Worm (Caenorhabditis elegans): ENCODE data around the gene grl-27.
"Not testable (repeated sequence)": the region's sequence is repeated elsewhere in the genome, so short reads cannot be mapped to it uniquely, and the experiment has no call there.

Gene grl-27

ce11 chrV:3600570-3600969 is 24.9 kb upstream of the grl-27 start, which contains the start of gene T22F3.7:
Gene T22F3.7, minus strand, starts transcription at chrV:3600670.
- no peak for TF ChIP-seq ceh-63 (GFP tag; optimal IDR thresholded peaks at IDR 0.05)
- TF ChIP-seq nhr-85 (tag) = no peak
- TF ChIP-seq ztf-4 (tag; optimal IDR thresholded peaks at IDR 0.05) = no peak
- TF ChIP-seq ceh-88 (GFP tag; IDR thresholded peaks at IDR 0.05) = no peak
- TF ChIP-seq ets-5 (GFP tag; IDR thresholded peaks at IDR 0.05) = no peak
- TF ChIP-seq pag-3 (tag; optimal IDR thresholded peaks at IDR 0.05; ENCODE audit: borderline replicate concordance, insufficient read depth) = no peak
- no peak for TF ChIP-seq pqm-1 (tag; optimal IDR thresholded peaks at IDR 0.05)
- TF ChIP-seq fkh-8 (tag; optimal IDR thresholded peaks at IDR 0.05) = no peak
- no peak for TF ChIP-seq unc-130 (tag; optimal IDR thresholded peaks at IDR 0.05)
- TF ChIP-seq isw-1 (GFP tag; IDR thresholded peaks at IDR 0.05) = no peak
- TF ChIP-seq mep-1 (tag; optimal IDR thresholded peaks at IDR 0.05) = no peak
- no peak for TF ChIP-seq ceh-82 (tag; optimal IDR thresholded peaks at IDR 0.05)
- TF ChIP-seq snpc-4 (tag; optimal IDR thresholded peaks at IDR 0.05) = no peak
- no peak for TF ChIP-seq grh-1 (GFP tag; IDR thresholded peaks at IDR 0.05)
- no peak for TF ChIP-seq aly-2 (tag; optimal IDR thresholded peaks at IDR 0.05)
- no peak for TF ChIP-seq unc-86 (tag; optimal IDR thresholded peaks at IDR 0.05)
- no peak for TF ChIP-seq skn-1 (tag; optimal IDR thresholded peaks at IDR 0.05)
- no peak for TF ChIP-seq mef-2 (tag; optimal IDR thresholded peaks at IDR 0.05)
- TF ChIP-seq xbp-1 (tag; optimal IDR thresholded peaks at IDR 0.05) = no peak
- no peak for TF ChIP-seq ama-1 (optimal IDR thresholded peaks at IDR 0.05)

- TF ChIP-seq nhr-28, egl-13, C16A3.4 (tag; optimal IDR thresholded peaks at IDR 0.05): not testable (repeated sequence)
Measured at ce11 chrV:3597052-3597451, 21.4 kb upstream of the grl-27 start, which contains the start of gene srh-212. Gene srh-212, minus strand, starts transcription at chrV:3597152.

- TF ChIP-seq sptf-1 (tag; optimal IDR thresholded peaks at IDR 0.05) (no peak), nhr-77 (tag; optimal IDR thresholded peaks at IDR 0.05) (no peak), Y116A8C.19 (tag; optimal IDR thresholded peaks at IDR 0.05; ENCODE audit: borderline replicate concordance) (no peak), hpl-2 (GFP tag; optimal IDR thresholded peaks at IDR 0.05) (no peak), grh-1 (GFP tag; IDR thresholded peaks at IDR 0.05) (no peak), lin-13 (GFP tag; optimal IDR thresholded peaks at IDR 0.05) (no peak), aha-1 (tag; optimal IDR thresholded peaks at IDR 0.05) (no peak), tbx-2 (tag; optimal IDR thresholded peaks at IDR 0.05) (no peak), nhr-71 (tag; optimal IDR thresholded peaks at IDR 0.05) (no peak), ztf-11 (tag; optimal IDR thresholded peaks at IDR 0.05) (no peak), blmp-1 (tag; optimal IDR thresholded peaks at IDR 0.05) (no peak), unc-98 (GFP tag; IDR thresholded peaks at IDR 0.05) (no peak), nhr-84 (tag; optimal IDR thresholded peaks at IDR 0.05) (no peak), rnt-1 (tag; optimal IDR thresholded peaks at IDR 0.05) (no peak), ces-1 (GFP tag; optimal IDR thresholded peaks at IDR 0.05) (no peak), snpc-4 (tag; optimal IDR thresholded peaks at IDR 0.05) (no peak), ceh-8 (GFP tag; optimal IDR thresholded peaks at IDR 0.05) (no peak), elt-2 (tag; optimal IDR thresholded peaks at IDR 0.05) (no peak), aly-2 (tag; optimal IDR thresholded peaks at IDR 0.05) (no peak), nhr-76 (tag; optimal IDR thresholded peaks at IDR 0.05) (no peak)
Measured at ce11 chrV:3594936-3595335, 19.3 kb upstream of the grl-27 start, which contains the start of gene srh-213. Gene srh-213, minus strand, starts transcription at chrV:3595036.

- TF ChIP-seq unc-130 (tag; optimal IDR thresholded peaks at IDR 0.05) (no peak), nhr-11 (tag; optimal IDR thresholded peaks at IDR 0.05) (no peak), skn-1 (tag; optimal IDR thresholded peaks at IDR 0.05) (no peak), irx-1 (tag; optimal IDR thresholded peaks at IDR 0.05) (no peak), ceh-88 (GFP tag; IDR thresholded peaks at IDR 0.05) (no peak), lin-14 (GFP tag; optimal IDR thresholded peaks at IDR 0.05) (no peak), ceh-63 (GFP tag; optimal IDR thresholded peaks at IDR 0.05) (no peak), nhr-71 (tag; optimal IDR thresholded peaks at IDR 0.05) (no peak)
Measured at ce11 chrV:3592099-3592498, 16.4 kb upstream of the grl-27 start, which contains the start of gene T22F3.12. Gene T22F3.12, minus strand, starts transcription at chrV:3592199.
